Fruit fly (Drosophila melanogaster): Measurements from ENCODE around the gene CG33494.

DNA sequence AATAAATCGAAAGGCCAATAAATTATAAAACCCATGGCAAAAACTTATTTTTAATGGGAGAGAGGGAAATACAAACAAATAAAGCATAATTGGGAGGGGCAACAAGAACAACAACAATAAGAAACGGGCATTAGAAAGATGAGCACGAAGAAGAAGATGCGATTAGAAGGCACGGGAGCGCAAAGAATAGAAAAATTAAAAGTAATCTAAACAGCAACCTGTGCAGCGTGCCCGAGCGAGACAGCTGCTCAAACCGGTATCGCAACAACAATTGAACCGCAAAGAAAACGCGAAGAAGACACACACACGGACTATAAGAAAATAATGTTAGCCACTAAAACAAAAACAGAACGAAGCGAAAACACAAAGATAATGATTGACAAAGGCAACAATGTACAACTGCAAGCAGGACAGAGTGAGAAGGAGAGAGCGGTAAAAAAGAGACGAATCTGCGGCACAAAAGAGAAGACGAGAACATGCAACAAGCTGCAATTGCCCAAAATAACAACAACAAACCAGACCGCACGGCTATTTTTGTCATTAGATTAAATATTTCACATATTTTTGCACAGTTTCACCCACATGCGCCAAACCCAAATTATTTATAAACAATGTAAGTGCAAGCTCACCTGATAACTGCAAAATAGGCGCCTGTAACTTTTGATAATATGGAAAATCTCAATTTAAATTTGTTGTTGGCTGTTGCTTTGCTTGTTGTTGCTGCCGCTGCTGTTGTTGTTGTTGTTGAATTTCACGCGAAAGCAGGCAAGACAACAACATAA lies 22.9 kb downstream of the CG33494 start:
- TF ChIP-seq Eip93F (GFP tag; optimal IDR thresholded peaks at IDR 0.05) (no peak), Gug (GFP tag; IDR thresholded peaks at IDR 0.05) (no peak), net (GFP tag; optimal IDR thresholded peaks at IDR 0.05) (no peak), fd59A (GFP tag; optimal IDR thresholded peaks at IDR 0.05) (no peak), Smox (GFP tag; optimal IDR thresholded peaks at IDR 0.05) (no peak), CG11762 (GFP tag; optimal IDR thresholded peaks at IDR 0.05; ENCODE audit: insufficient read depth) (no peak), Ets96B (tag; optimal IDR thresholded peaks at IDR 0.05) (no peak), salr (GFP tag; optimal IDR thresholded peaks at IDR 0.05) (no peak), Sox15 (GFP tag; optimal IDR thresholded peaks at IDR 0.05) (no peak), fd85E (GFP tag; optimal IDR thresholded peaks at IDR 0.05) (no peak), cyc (GFP tag; optimal IDR thresholded peaks at IDR 0.05) (no peak), Lpt (GFP tag; optimal IDR thresholded peaks at IDR 0.05) (no peak), dsx (GFP tag; optimal IDR thresholded peaks at IDR 0.05; ENCODE audit: poor library complexity, severe bottlenecking) (peak; percentile 94)

Measured in whole organism, prepupa.